Worm (Caenorhabditis elegans): ENCODE data around the gene wht-2.

wht-2 gene

DNA sequence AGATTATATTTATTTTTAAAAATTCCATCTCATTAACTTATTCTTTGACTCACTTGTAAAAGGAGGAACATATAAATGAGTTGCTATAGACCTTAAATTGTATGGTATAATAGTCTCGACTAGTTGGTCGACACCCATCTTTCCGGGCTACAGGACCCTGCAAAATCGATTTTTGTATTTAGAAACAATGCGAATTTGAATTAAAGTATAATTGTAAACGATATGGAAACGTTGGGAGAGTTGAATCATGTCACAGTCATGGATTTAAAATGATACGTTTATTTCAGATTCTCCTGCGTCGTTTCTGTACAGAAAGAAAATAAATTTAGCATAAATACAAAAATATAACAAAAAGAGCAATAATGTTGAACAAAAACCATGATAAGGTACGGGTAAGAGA is 8.9 kb downstream of the wht-2 start, which contains the start of gene catp-8 (continued):
- TF ChIP-seq sea-2 (GFP tag; IDR thresholded peaks at IDR 0.05) (no peak), F22D6.2 (tag; optimal IDR thresholded peaks at IDR 0.05) (no peak), nhr-179 (tag; optimal IDR thresholded peaks at IDR 0.05) (no peak), nhr-120 (GFP tag; IDR thresholded peaks at IDR 0.05) (no peak), mel-28 (tag; optimal IDR thresholded peaks at IDR 0.05; ENCODE audit: borderline replicate concordance) (no peak), ama-1 (optimal IDR thresholded peaks at IDR 0.05) (peak; percentile 20), ama-1 (GFP tag; optimal IDR thresholded peaks at IDR 0.05) (peak in 1 of 2 experiments; percentile 71), madf-6 (GFP tag; IDR thresholded peaks at IDR 0.05) (peak; percentile 56), lin-35 (GFP tag; optimal IDR thresholded peaks at IDR 0.05) (no peak), akir-1 (GFP tag; optimal IDR thresholded peaks at IDR 0.05) (no peak), him-1 (tag; optimal IDR thresholded peaks at IDR 0.05) (no peak), fkh-3 (tag; optimal IDR thresholded peaks at IDR 0.05) (no peak)

DNA sequence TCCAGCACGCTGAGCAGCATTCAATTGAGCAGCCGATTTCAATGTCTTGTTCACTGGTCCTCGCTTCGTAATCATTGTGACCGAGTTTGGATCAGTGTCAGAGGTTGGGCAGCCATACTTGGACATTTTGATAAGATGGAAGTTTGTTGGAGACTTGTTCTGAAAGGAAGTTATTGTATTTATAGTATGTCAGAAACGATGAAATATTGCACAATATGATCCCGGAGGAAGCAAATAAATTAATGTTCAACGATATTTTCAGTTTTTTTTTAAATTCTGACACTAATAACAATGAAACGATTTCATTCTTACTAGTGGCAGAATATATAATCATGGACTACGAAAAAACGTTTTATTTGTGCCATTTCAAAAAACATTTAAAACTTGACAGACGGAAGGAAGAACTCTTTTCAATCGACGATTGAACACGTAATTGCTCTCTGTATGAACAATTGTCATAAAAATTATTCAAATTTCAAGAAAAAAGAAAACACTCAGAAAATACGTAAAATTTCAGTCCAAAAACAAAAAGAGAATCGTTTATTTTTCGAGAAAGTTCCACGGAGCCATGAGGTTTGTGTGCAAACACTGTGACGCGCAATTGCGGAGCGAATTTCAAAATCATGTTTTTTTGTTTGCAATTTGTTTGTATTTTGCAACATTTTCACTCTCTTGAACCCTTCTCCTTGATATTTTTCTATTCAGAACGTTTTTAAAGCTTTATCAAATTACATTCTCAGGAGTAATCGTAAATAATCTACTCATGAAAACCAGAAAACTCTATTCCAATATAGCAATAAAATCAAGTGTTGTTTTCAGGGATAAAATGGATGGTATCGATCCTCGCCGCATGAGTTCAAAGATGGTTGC is 10.0 kb downstream of the wht-2 start, which contains the start of the genes mbf-1 and nse-4:
TSS of gene mbf-1 (minus strand) at position 343 of the 870 bp plus-strand sequence.
TSS of gene nse-4 (plus strand) at position 820 of the 870 bp plus-strand sequence.
- TF ChIP-seq T26A5.8 (tag; optimal IDR thresholded peaks at IDR 0.05) (no peak), nhr-179 (tag; optimal IDR thresholded peaks at IDR 0.05) (no peak), F37B4.10 (GFP tag; IDR thresholded peaks at IDR 0.05) (no peak), lin-40 (tag; optimal IDR thresholded peaks at IDR 0.05) (peak; percentile 59), F22D6.2 (tag; optimal IDR thresholded peaks at IDR 0.05) (no peak), ztf-25 (GFP tag; IDR thresholded peaks at IDR 0.05) (no peak), K12H6.12 (tag; optimal IDR thresholded peaks at IDR 0.05) (no peak), nhr-80 (tag; optimal IDR thresholded peaks at IDR 0.05) (no peak), egrh-3 (GFP tag; IDR thresholded peaks at IDR 0.05) (no peak), unc-130 (GFP tag; optimal IDR thresholded peaks at IDR 0.05) (no peak), cebp-2 (GFP tag; IDR thresholded peaks at IDR 0.05) (no peak), Y67H2A.10 (GFP tag; conservative IDR thresholded peaks at IDR 0.05) (no peak), dox-1 (GFP tag; IDR thresholded peaks at IDR 0.05) (no peak), ceh-40 (GFP tag; IDR thresholded peaks at IDR 0.05) (no peak), madf-8 (GFP tag; conservative IDR thresholded peaks at IDR 0.05) (no peak), mel-28 (tag; optimal IDR thresholded peaks at IDR 0.05; ENCODE audit: borderline replicate concordance) (no peak), lin-35 (GFP tag; optimal IDR thresholded peaks at IDR 0.05) (peak in 1 of 3 experiments; percentile 61), aptf-2 (GFP tag; conservative IDR thresholded peaks at IDR 0.05) (no peak), die-1 (tag; optimal IDR thresholded peaks at IDR 0.05) (no peak), rec-8 (tag; optimal IDR thresholded peaks at IDR 0.05) (no peak), ccch-3 (GFP tag; optimal IDR thresholded peaks at IDR 0.05) (no peak), F23B12.7 (tag; optimal IDR thresholded peaks at IDR 0.05; ENCODE audit: insufficient read depth) (peak; percentile 69), madf-10 (tag; optimal IDR thresholded peaks at IDR 0.05) (no peak), cebp-1 (GFP tag; IDR thresholded peaks at IDR 0.05) (peak; percentile 32; the same call in 1 of the 2 replicates), cebp-1 (tag; optimal IDR thresholded peaks at IDR 0.05) (peak; percentile 79), Y79H2A.3 (GFP tag; conservative IDR thresholded peaks at IDR 0.05) (no peak), lsl-1 (GFP tag; optimal IDR thresholded peaks at IDR 0.05) (peak; percentile 39), attf-3 (GFP tag; conservative IDR thresholded peaks at IDR 0.05) (no peak), tbp1 (GFP tag; optimal IDR thresholded peaks at IDR 0.05) (peak; percentile 44), B0035.1 (tag; optimal IDR thresholded peaks at IDR 0.05) (no peak), efl-1 (GFP tag; optimal IDR thresholded peaks at IDR 0.05) (no peak), bed-2 (GFP tag; IDR thresholded peaks at IDR 0.05) (no peak), nhr-27 (tag; optimal IDR thresholded peaks at IDR 0.05) (no peak), F49E8.2 (tag; optimal IDR thresholded peaks at IDR 0.05; ENCODE audit: insufficient read depth) (peak; percentile 23), pbrm-1 (GFP tag; IDR thresholded peaks at IDR 0.05) (peak; percentile 53; the same call in 1 of the 2 replicates), ceh-27 (GFP tag; optimal IDR thresholded peaks at IDR 0.05) (peak; percentile 4), sea-2 (GFP tag; IDR thresholded peaks at IDR 0.05) (no peak), ztf-3 (GFP tag; optimal IDR thresholded peaks at IDR 0.05) (no peak)
